Worm (Caenorhabditis elegans) whole organism, L2 larva: Measurements from ENCODE around the gene gar-2.
A peak's percentile ranks its signal among the peaks of the same experiment; 100 is the strongest.

Experiments
- C34F6.9 ChIP-seq: fragments of 150-350 bp; optimal IDR thresholded peaks from 2 replicates; lab custom pipeline; 2014; ENCODE audit warnings: missing biosample characterization, missing genetic modification characterization
- F13H6.1 ChIP-seq: sonication (generic microtip); optimal IDR thresholded peaks from 2 replicates; lab custom pipeline; 2016; ENCODE audit warnings: missing genetic modification characterization, missing compliant biosample characterization
- R02D3.7 ChIP-seq: fragments of 150-350 bp; optimal IDR thresholded peaks from 2 replicates; lab custom pipeline; 2014; ENCODE audit warnings: missing biosample characterization, missing genetic modification characterization
- Y55F3AM.14 ChIP-seq: fragments of 200-800 bp; sonication (Bioruptor generic); optimal IDR thresholded peaks from 2 replicates; lab custom pipeline; 2018; ENCODE audit warnings: mild to moderate bottlenecking, missing genetic modification characterization, missing compliant biosample characterization
- ZK546.5 ChIP-seq: sonication (generic microtip); optimal IDR thresholded peaks from 2 replicates; lab custom pipeline; 2017; ENCODE audit warnings: missing biosample characterization, missing genetic modification characterization
- alr-1 ChIP-seq: fragments of 150-350 bp; optimal IDR thresholded peaks from 2 replicates; lab custom pipeline; 2014; ENCODE audit warnings: missing biosample characterization, missing genetic modification characterization
- aly-2 ChIP-seq: fragments of 150-350 bp; optimal IDR thresholded peaks from 2 replicates; lab custom pipeline; 2014; ENCODE audit warnings: missing biosample characterization, missing genetic modification characterization
- ama-1 ChIP-seq: fragments of 150-350 bp; optimal IDR thresholded peaks from 2 replicates; lab custom pipeline; 2018; ENCODE audit warnings: inconsistent platforms
- blmp-1 ChIP-seq: sonication (generic microtip); optimal IDR thresholded peaks from 2 replicates; lab custom pipeline; 2017; ENCODE audit warnings: missing genetic modification characterization, mild to moderate bottlenecking, missing compliant biosample characterization, antibody characterized with exemption, moderate library complexity; ENCODE audit not compliant: insufficient read depth
- ceh-16 ChIP-seq: fragments of 150-350 bp; optimal IDR thresholded peaks from 2 replicates; lab custom pipeline; 2014; ENCODE audit warnings: missing biosample characterization, missing genetic modification characterization
- ceh-82 ChIP-seq: fragments of 150-350 bp; optimal IDR thresholded peaks from 2 replicates; lab custom pipeline; 2014; ENCODE audit warnings: missing biosample characterization, missing genetic modification characterization
- crh-2 ChIP-seq: sonication (generic microtip); optimal IDR thresholded peaks from 2 replicates; lab custom pipeline; 2017; ENCODE audit warnings: missing biosample characterization, missing genetic modification characterization
- dmd-4 ChIP-seq: sonication (generic microtip); optimal IDR thresholded peaks from 2 replicates; lab custom pipeline; 2017; ENCODE audit warnings: missing biosample characterization, missing genetic modification characterization
- egl-27 ChIP-seq: sonication (generic microtip); optimal IDR thresholded peaks from 3 replicates; lab custom pipeline; 2017; ENCODE audit warnings: missing biosample characterization, missing genetic modification reagents, missing genetic modification characterization
- elt-1 ChIP-seq: fragments of 150-350 bp; optimal IDR thresholded peaks from 2 replicates; lab custom pipeline; 2014; ENCODE audit warnings: missing biosample characterization, missing genetic modification characterization
- elt-3 ChIP-seq: sonication (generic microtip); optimal IDR thresholded peaks from 2 replicates; lab custom pipeline; 2017; ENCODE audit warnings: missing biosample characterization, missing genetic modification characterization
- fos-1 ChIP-seq: fragments of 150-350 bp; optimal IDR thresholded peaks from 2 replicates; lab custom pipeline; 2014; ENCODE audit warnings: missing biosample characterization, missing genetic modification characterization
- gmeb-1 ChIP-seq: fragments of 150-350 bp; optimal IDR thresholded peaks from 2 replicates; lab custom pipeline; 2014; ENCODE audit warnings: missing biosample characterization, missing genetic modification characterization
- lin-11 ChIP-seq: fragments of 150-350 bp; sonication (generic microtip); optimal IDR thresholded peaks from 2 replicates; lab custom pipeline; 2014; ENCODE audit warnings: missing biosample characterization, missing genetic modification characterization, inconsistent platforms, mixed read lengths
- lin-13 ChIP-seq: fragments of 150-350 bp; optimal IDR thresholded peaks from 2 replicates; lab custom pipeline; 2014; ENCODE audit warnings: missing biosample characterization, missing genetic modification reagents, missing genetic modification characterization
- lin-39 ChIP-seq: fragments of 150-350 bp; optimal IDR thresholded peaks from 2 replicates; lab custom pipeline; 2014; ENCODE audit warnings: missing biosample characterization, missing genetic modification reagents, missing genetic modification characterization
- lsy-2 ChIP-seq, 2 experiments: fragments of 150-350 bp in 1 of 2; sonication (generic microtip) in 1 of 2; optimal IDR thresholded peaks; 2 replicates each; lab custom pipeline; 2014 to 2017; ENCODE audit warnings: missing biosample characterization in 2 of 2, missing genetic modification characterization in 2 of 2
- mab-5 ChIP-seq: fragments of 150-350 bp; optimal IDR thresholded peaks from 2 replicates; lab custom pipeline; 2014; ENCODE audit warnings: missing biosample characterization, missing genetic modification characterization
- mbf-1 ChIP-seq: sonication (generic microtip); optimal IDR thresholded peaks from 2 replicates; lab custom pipeline; 2017; ENCODE audit warnings: missing biosample characterization, missing genetic modification characterization
- mdl-1 ChIP-seq, 2 experiments: fragments of 150-350 bp in 1 of 2; sonication (generic microtip) in 1 of 2; optimal IDR thresholded peaks; 2 replicates each; lab custom pipeline; 2017; ENCODE audit warnings: missing biosample characterization in 2 of 2, missing genetic modification characterization in 2 of 2
- nhr-10 ChIP-seq: sonication (generic microtip); optimal IDR thresholded peaks from 2 replicates; lab custom pipeline; 2017; ENCODE audit warnings: missing biosample characterization, missing genetic modification characterization
- nhr-11 ChIP-seq: fragments of 150-350 bp; optimal IDR thresholded peaks from 2 replicates; lab custom pipeline; 2014; ENCODE audit warnings: missing biosample characterization, missing genetic modification characterization
- nhr-12 ChIP-seq: fragments of 150-350 bp; optimal IDR thresholded peaks from 2 replicates; lab custom pipeline; 2014; ENCODE audit warnings: missing biosample characterization, missing genetic modification characterization
- nhr-129 ChIP-seq: fragments of 150-350 bp; optimal IDR thresholded peaks from 2 replicates; lab custom pipeline; 2014; ENCODE audit warnings: missing biosample characterization, missing genetic modification characterization
- nhr-21 ChIP-seq: fragments of 150-350 bp; optimal IDR thresholded peaks from 2 replicates; lab custom pipeline; 2014; ENCODE audit warnings: missing biosample characterization, missing genetic modification characterization
- nhr-23 ChIP-seq: fragments of 150-350 bp; optimal IDR thresholded peaks from 2 replicates; lab custom pipeline; 2014; ENCODE audit warnings: missing biosample characterization, missing genetic modification reagents, missing genetic modification characterization
- nhr-237 ChIP-seq: fragments of 150-350 bp; optimal IDR thresholded peaks from 2 replicates; lab custom pipeline; 2014; ENCODE audit warnings: missing biosample characterization, missing genetic modification characterization
- nhr-25 ChIP-seq: fragments of 150-350 bp; sonication (generic microtip); optimal IDR thresholded peaks from 3 replicates; lab custom pipeline; 2014; ENCODE audit warnings: missing biosample characterization, missing genetic modification characterization
- nhr-6 ChIP-seq: fragments of 150-350 bp; optimal IDR thresholded peaks from 2 replicates; lab custom pipeline; 2014; ENCODE audit warnings: missing biosample characterization, missing genetic modification characterization
- nhr-77 ChIP-seq: fragments of 150-350 bp; optimal IDR thresholded peaks from 2 replicates; lab custom pipeline; 2014; ENCODE audit warnings: missing biosample characterization, missing genetic modification characterization
- peb-1 ChIP-seq: fragments of 150-350 bp; optimal IDR thresholded peaks from 2 replicates; lab custom pipeline; 2014; ENCODE audit warnings: missing biosample characterization, missing genetic modification characterization
- sem-4 ChIP-seq: fragments of 150-350 bp; optimal IDR thresholded peaks from 2 replicates; lab custom pipeline; 2014; ENCODE audit warnings: missing biosample characterization, missing genetic modification reagents, missing genetic modification characterization
- skn-1 ChIP-seq: sonication (generic microtip); optimal IDR thresholded peaks from 2 replicates; lab custom pipeline; 2017; ENCODE audit warnings: missing biosample characterization, missing genetic modification characterization
- sma-3 ChIP-seq: sonication (generic microtip); optimal IDR thresholded peaks from 2 replicates; lab custom pipeline; 2016; ENCODE audit warnings: missing genetic modification reagents, missing genetic modification characterization, missing compliant biosample characterization
- sma-9 ChIP-seq, 2 experiments: fragments of 150-350 bp in 1 of 2; sonication (generic microtip) in 1 of 2; optimal IDR thresholded peaks; 2 replicates each; lab custom pipeline; 2014 to 2016; ENCODE audit warnings: missing genetic modification characterization in 2 of 2, mild to moderate bottlenecking in 1 of 2, missing biosample characterization in 1 of 2, missing compliant biosample characterization in 1 of 2, missing genetic modification reagents in 1 of 2, moderate library complexity in 1 of 2
- snpc-4 ChIP-seq: fragments of 150-350 bp; optimal IDR thresholded peaks from 2 replicates; lab custom pipeline; 2014; ENCODE audit warnings: missing biosample characterization, missing genetic modification characterization
- unc-39 ChIP-seq: fragments of 150-350 bp; optimal IDR thresholded peaks from 2 replicates; lab custom pipeline; 2014; ENCODE audit warnings: missing biosample characterization, missing genetic modification characterization
- unc-55 ChIP-seq: fragments of 150-350 bp; sonication (generic microtip); optimal IDR thresholded peaks from 3 replicates; lab custom pipeline; 2014; ENCODE audit warnings: missing biosample characterization, missing genetic modification reagents, missing genetic modification characterization
- unc-62 ChIP-seq: fragments of 150-350 bp; optimal IDR thresholded peaks from 2 replicates; lab custom pipeline; 2014; ENCODE audit warnings: missing biosample characterization, missing genetic modification reagents, missing genetic modification characterization
- zag-1 ChIP-seq: fragments of 150-350 bp; optimal IDR thresholded peaks from 2 replicates; lab custom pipeline; 2014; ENCODE audit warnings: missing biosample characterization, missing genetic modification characterization
- ztf-1 ChIP-seq: fragments of 200-800 bp; sonication (Bioruptor generic); conservative IDR thresholded peaks from 2 replicates; pipeline ENCODE4 v1.3.6; 2022; ENCODE audit warnings: missing genetic modification characterization, missing compliant biosample characterization
- ztf-11 ChIP-seq: sonication (generic microtip); optimal IDR thresholded peaks from 2 replicates; lab custom pipeline; 2017; ENCODE audit warnings: missing biosample characterization, missing genetic modification characterization
- ztf-4 ChIP-seq: fragments of 150-350 bp; optimal IDR thresholded peaks from 2 replicates; lab custom pipeline; 2014; ENCODE audit warnings: missing biosample characterization, missing genetic modification characterization

gar-2 gene

ce11 chrIII:6270277-6270676, 38.9 kb upstream of the gar-2 start, which contains the start of gene srg-3:
srg-3 (minus strand) TSS chrIII:6270377.
- TF ChIP-seq nhr-11 (tag; lab: Kevin White, UChicago) (no peak), lin-13 (GFP tag; lab: Kevin White, UChicago) (no peak)
- TF ChIP-seq, all 48 proteins: peak for 0

- TF ChIP-seq nhr-77 (tag; lab: Kevin White, UChicago) (no peak), ceh-82 (tag; lab: Kevin White, UChicago) (no peak)
These were observed 36.3 kb upstream of the gar-2 start, which contains the start of gene C18F10.2 for ce11 chrIII:6272868-6273267. C18F10.2 (plus strand) TSS chrIII:6273168.

ce11 chrIII:6278301-6278827, 30.8 kb upstream of the gar-2 start, which contains the start of gene C18F10.7:
C18F10.7 (minus strand) TSS chrIII:6278351.
- TF ChIP-seq nhr-129 (tag; lab: Kevin White, UChicago) = peak; percentile 57
- peak; percentile 25 for TF ChIP-seq snpc-4 (tag; lab: Kevin White, UChicago)
- no peak for TF ChIP-seq ztf-4 (tag; lab: Kevin White, UChicago)
- no peak for TF ChIP-seq nhr-21 (tag; lab: Kevin White, UChicago)
- TF ChIP-seq lin-39 = no peak
- TF ChIP-seq sma-9 (GFP tag; optimal IDR thresholded peaks at IDR 0.05; lab: Kevin White, UChicago) = peak; percentile 91
- TF ChIP-seq sma-9 (tag; optimal IDR thresholded peaks at IDR 0.05; lab: Kevin White, UChicago) = no peak
- no peak for TF ChIP-seq ztf-11
- TF ChIP-seq crh-2 (tag; lab: Kevin White, UChicago) = peak; percentile 66
- no peak for TF ChIP-seq nhr-23
- TF ChIP-seq ceh-82 (tag; lab: Kevin White, UChicago) = no peak
- TF ChIP-seq lin-11 (tag; lab: Kevin White, UChicago) = no peak
- TF ChIP-seq Y55F3AM.14 = no peak
- peak; percentile 55 for TF ChIP-seq egl-27 (tag; lab: Kevin White, UChicago)
- no peak for TF ChIP-seq nhr-12 (tag; lab: Kevin White, UChicago)
- TF ChIP-seq mab-5 (tag; lab: Kevin White, UChicago) = peak; percentile 61
- TF ChIP-seq mdl-1 (tag; optimal IDR thresholded peaks at IDR 0.05; lab: Kevin White, UChicago) = peak; percentile 85 to 90
- TF ChIP-seq R02D3.7 (tag; lab: Kevin White, UChicago) = peak; percentile 2
- TF ChIP-seq elt-1 (tag; lab: Kevin White, UChicago) = no peak
- TF ChIP-seq fos-1 (tag; lab: Kevin White, UChicago) = peak; percentile 54
- TF ChIP-seq gmeb-1 (tag; lab: Kevin White, UChicago) = peak; percentile 63
- no peak for TF ChIP-seq skn-1
- TF ChIP-seq sem-4 (tag; lab: Kevin White, UChicago) = peak; percentile 80
- no peak for TF ChIP-seq nhr-25
- TF ChIP-seq peb-1 (tag; lab: Kevin White, UChicago) = no peak
- TF ChIP-seq blmp-1 (tag; lab: Kevin White, UChicago) = no peak
- TF ChIP-seq zag-1 = no peak
- no peak for TF ChIP-seq nhr-237
- no peak for TF ChIP-seq unc-39
- TF ChIP-seq nhr-10 (tag; lab: Kevin White, UChicago) = no peak
- TF ChIP-seq unc-62 (GFP tag; lab: Kevin White, UChicago) = no peak
- no peak for TF ChIP-seq nhr-6 (tag; lab: Kevin White, UChicago)
- peak; percentile 87 for TF ChIP-seq C34F6.9 (tag; lab: Kevin White, UChicago)
- no peak for TF ChIP-seq alr-1 (tag; lab: Kevin White, UChicago)
- TF ChIP-seq mbf-1 = no peak
- no peak for TF ChIP-seq dmd-4 (tag; lab: Kevin White, UChicago)
- peak in 1 of 2 experiments; percentile 80 for TF ChIP-seq lsy-2 (tag; optimal IDR thresholded peaks at IDR 0.05; lab: Kevin White, UChicago)
- TF ChIP-seq lin-13 (GFP tag; lab: Kevin White, UChicago) = peak; percentile 49
- TF ChIP-seq ztf-1 (GFP tag; lab: Robert Waterston, UW) = no peak
- peak; percentile 30 for TF ChIP-seq sma-3 (GFP tag; lab: Kevin White, UChicago)
- TF ChIP-seq unc-55 = peak; percentile 74
- no peak for TF ChIP-seq aly-2
- TF ChIP-seq elt-3 (tag; lab: Kevin White, UChicago) = no peak
- no peak for TF ChIP-seq nhr-77 (tag; lab: Kevin White, UChicago)
- no peak for TF ChIP-seq ama-1 (lab: Kevin White, UChicago)
- TF ChIP-seq ceh-16 (tag; lab: Kevin White, UChicago) = no peak
- no peak for TF ChIP-seq ZK546.5
- TF ChIP-seq F13H6.1 = peak; percentile 70
- no peak for TF ChIP-seq nhr-11 (tag; lab: Kevin White, UChicago)
